Worm (Caenorhabditis elegans) whole organism, L2 larva: ENCODE measurements around the gene Y75B7AL.2.
A peak's percentile ranks its signal among the peaks of the same experiment; 100 is the strongest.

Experiments used
- C34F6.9 ChIP-seq: fragments of 150-350 bp; optimal IDR thresholded peaks from 2 replicates; lab custom pipeline; 2014; ENCODE audit warnings: missing biosample characterization, missing genetic modification characterization
- F13H6.1 ChIP-seq: sonication (generic microtip); optimal IDR thresholded peaks from 2 replicates; lab custom pipeline; 2016; ENCODE audit warnings: missing genetic modification characterization, missing compliant biosample characterization
- R02D3.7 ChIP-seq: fragments of 150-350 bp; optimal IDR thresholded peaks from 2 replicates; lab custom pipeline; 2014; ENCODE audit warnings: missing biosample characterization, missing genetic modification characterization
- Y55F3AM.14 ChIP-seq: fragments of 200-800 bp; sonication (Bioruptor generic); optimal IDR thresholded peaks from 2 replicates; lab custom pipeline; 2018; ENCODE audit warnings: mild to moderate bottlenecking, missing genetic modification characterization, missing compliant biosample characterization
- ZK546.5 ChIP-seq: sonication (generic microtip); optimal IDR thresholded peaks from 2 replicates; lab custom pipeline; 2017; ENCODE audit warnings: missing biosample characterization, missing genetic modification characterization
- alr-1 ChIP-seq: fragments of 150-350 bp; optimal IDR thresholded peaks from 2 replicates; lab custom pipeline; 2014; ENCODE audit warnings: missing biosample characterization, missing genetic modification characterization
- ama-1 ChIP-seq: fragments of 150-350 bp; optimal IDR thresholded peaks from 2 replicates; lab custom pipeline; 2018; ENCODE audit warnings: inconsistent platforms
- blmp-1 ChIP-seq: sonication (generic microtip); optimal IDR thresholded peaks from 2 replicates; lab custom pipeline; 2017; ENCODE audit warnings: missing genetic modification characterization, mild to moderate bottlenecking, missing compliant biosample characterization, antibody characterized with exemption, moderate library complexity; ENCODE audit not compliant: insufficient read depth
- ceh-16 ChIP-seq: fragments of 150-350 bp; optimal IDR thresholded peaks from 2 replicates; lab custom pipeline; 2014; ENCODE audit warnings: missing biosample characterization, missing genetic modification characterization
- crh-2 ChIP-seq: sonication (generic microtip); optimal IDR thresholded peaks from 2 replicates; lab custom pipeline; 2017; ENCODE audit warnings: missing biosample characterization, missing genetic modification characterization
- dmd-4 ChIP-seq: sonication (generic microtip); optimal IDR thresholded peaks from 2 replicates; lab custom pipeline; 2017; ENCODE audit warnings: missing biosample characterization, missing genetic modification characterization
- elt-3 ChIP-seq: sonication (generic microtip); optimal IDR thresholded peaks from 2 replicates; lab custom pipeline; 2017; ENCODE audit warnings: missing biosample characterization, missing genetic modification characterization
- fos-1 ChIP-seq: fragments of 150-350 bp; optimal IDR thresholded peaks from 2 replicates; lab custom pipeline; 2014; ENCODE audit warnings: missing biosample characterization, missing genetic modification characterization
- gmeb-1 ChIP-seq: fragments of 150-350 bp; optimal IDR thresholded peaks from 2 replicates; lab custom pipeline; 2014; ENCODE audit warnings: missing biosample characterization, missing genetic modification characterization
- lin-13 ChIP-seq: fragments of 150-350 bp; optimal IDR thresholded peaks from 2 replicates; lab custom pipeline; 2014; ENCODE audit warnings: missing biosample characterization, missing genetic modification reagents, missing genetic modification characterization
- lin-39 ChIP-seq: fragments of 150-350 bp; optimal IDR thresholded peaks from 2 replicates; lab custom pipeline; 2014; ENCODE audit warnings: missing biosample characterization, missing genetic modification reagents, missing genetic modification characterization
- lsy-2 ChIP-seq, 2 experiments: fragments of 150-350 bp in 1 of 2; sonication (generic microtip) in 1 of 2; optimal IDR thresholded peaks; 2 replicates each; lab custom pipeline; 2014 to 2017; ENCODE audit warnings: missing biosample characterization in 2 of 2, missing genetic modification characterization in 2 of 2
- mbf-1 ChIP-seq: sonication (generic microtip); optimal IDR thresholded peaks from 2 replicates; lab custom pipeline; 2017; ENCODE audit warnings: missing biosample characterization, missing genetic modification characterization
- mdl-1 ChIP-seq, 2 experiments: fragments of 150-350 bp in 1 of 2; sonication (generic microtip) in 1 of 2; optimal IDR thresholded peaks; 2 replicates each; lab custom pipeline; 2017; ENCODE audit warnings: missing biosample characterization in 2 of 2, missing genetic modification characterization in 2 of 2
- nhr-10 ChIP-seq: sonication (generic microtip); optimal IDR thresholded peaks from 2 replicates; lab custom pipeline; 2017; ENCODE audit warnings: missing biosample characterization, missing genetic modification characterization
- nhr-12 ChIP-seq: fragments of 150-350 bp; optimal IDR thresholded peaks from 2 replicates; lab custom pipeline; 2014; ENCODE audit warnings: missing biosample characterization, missing genetic modification characterization
- nhr-23 ChIP-seq: fragments of 150-350 bp; optimal IDR thresholded peaks from 2 replicates; lab custom pipeline; 2014; ENCODE audit warnings: missing biosample characterization, missing genetic modification reagents, missing genetic modification characterization
- nhr-25 ChIP-seq: fragments of 150-350 bp; sonication (generic microtip); optimal IDR thresholded peaks from 3 replicates; lab custom pipeline; 2014; ENCODE audit warnings: missing biosample characterization, missing genetic modification characterization
- nhr-6 ChIP-seq: fragments of 150-350 bp; optimal IDR thresholded peaks from 2 replicates; lab custom pipeline; 2014; ENCODE audit warnings: missing biosample characterization, missing genetic modification characterization
- nhr-77 ChIP-seq: fragments of 150-350 bp; optimal IDR thresholded peaks from 2 replicates; lab custom pipeline; 2014; ENCODE audit warnings: missing biosample characterization, missing genetic modification characterization
- skn-1 ChIP-seq: sonication (generic microtip); optimal IDR thresholded peaks from 2 replicates; lab custom pipeline; 2017; ENCODE audit warnings: missing biosample characterization, missing genetic modification characterization
- sma-3 ChIP-seq: sonication (generic microtip); optimal IDR thresholded peaks from 2 replicates; lab custom pipeline; 2016; ENCODE audit warnings: missing genetic modification reagents, missing genetic modification characterization, missing compliant biosample characterization
- sma-9 ChIP-seq, 2 experiments: fragments of 150-350 bp in 1 of 2; sonication (generic microtip) in 1 of 2; optimal IDR thresholded peaks; 2 replicates each; lab custom pipeline; 2014 to 2016; ENCODE audit warnings: missing genetic modification characterization in 2 of 2, mild to moderate bottlenecking in 1 of 2, missing biosample characterization in 1 of 2, missing compliant biosample characterization in 1 of 2, missing genetic modification reagents in 1 of 2, moderate library complexity in 1 of 2
- snpc-4 ChIP-seq: fragments of 150-350 bp; optimal IDR thresholded peaks from 2 replicates; lab custom pipeline; 2014; ENCODE audit warnings: missing biosample characterization, missing genetic modification characterization
- unc-55 ChIP-seq: fragments of 150-350 bp; sonication (generic microtip); optimal IDR thresholded peaks from 3 replicates; lab custom pipeline; 2014; ENCODE audit warnings: missing biosample characterization, missing genetic modification reagents, missing genetic modification characterization
- unc-62 ChIP-seq: fragments of 150-350 bp; optimal IDR thresholded peaks from 2 replicates; lab custom pipeline; 2014; ENCODE audit warnings: missing biosample characterization, missing genetic modification reagents, missing genetic modification characterization
- zag-1 ChIP-seq: fragments of 150-350 bp; optimal IDR thresholded peaks from 2 replicates; lab custom pipeline; 2014; ENCODE audit warnings: missing biosample characterization, missing genetic modification characterization
- ztf-11 ChIP-seq: sonication (generic microtip); optimal IDR thresholded peaks from 2 replicates; lab custom pipeline; 2017; ENCODE audit warnings: missing biosample characterization, missing genetic modification characterization
- ztf-4 ChIP-seq: fragments of 150-350 bp; optimal IDR thresholded peaks from 2 replicates; lab custom pipeline; 2014; ENCODE audit warnings: missing biosample characterization, missing genetic modification characterization

Gene Y75B7AL.2

ce11 chrV:1358051-1358450 is at the start of gene Y75B7AL.2:
Gene Y75B7AL.2 (minus strand): TSS chrV:1358151.
- no peak for TF ChIP-seq nhr-6
- no peak for TF ChIP-seq ceh-16 (tag; lab: Kevin White, UChicago)
- TF ChIP-seq lin-39 (tag; lab: Kevin White, UChicago), result no peak
- TF ChIP-seq blmp-1, result no peak
- TF ChIP-seq nhr-25 (tag; lab: Kevin White, UChicago), result no peak
- no peak for TF ChIP-seq snpc-4 (tag; lab: Kevin White, UChicago)
- TF ChIP-seq unc-62 (GFP tag; lab: Kevin White, UChicago), result no peak
- no peak for TF ChIP-seq alr-1
- TF ChIP-seq dmd-4, result no peak
- TF ChIP-seq gmeb-1 (tag; lab: Kevin White, UChicago), result no peak
- TF ChIP-seq zag-1 (tag; lab: Kevin White, UChicago), result no peak
- no peak for TF ChIP-seq mdl-1 (tag; optimal IDR thresholded peaks at IDR 0.05; lab: Kevin White, UChicago)
- no peak for TF ChIP-seq mbf-1 (tag; lab: Kevin White, UChicago)
- TF ChIP-seq nhr-12 (tag; lab: Kevin White, UChicago), result no peak
- TF ChIP-seq F13H6.1 (tag; lab: Kevin White, UChicago), result no peak
- no peak for TF ChIP-seq sma-9 (GFP tag; optimal IDR thresholded peaks at IDR 0.05; lab: Kevin White, UChicago)
- TF ChIP-seq sma-9 (tag; optimal IDR thresholded peaks at IDR 0.05; lab: Kevin White, UChicago), result no peak
- TF ChIP-seq, all 48 proteins: peak for 0

ce11 chrV:1392900-1393299 is 34.9 kb upstream of the Y75B7AL.2 start, which contains the start of gene Y75B7AR.1:
Gene Y75B7AR.1 (minus strand): TSS chrV:1393000.
- no peak for TF ChIP-seq elt-3 (tag; lab: Kevin White, UChicago)
- no peak for TF ChIP-seq ztf-4 (tag; lab: Kevin White, UChicago)
- TF ChIP-seq ztf-11 (tag; lab: Kevin White, UChicago), result no peak
- no peak for TF ChIP-seq ceh-16 (tag; lab: Kevin White, UChicago)
- TF ChIP-seq R02D3.7 (tag; lab: Kevin White, UChicago), result no peak
- no peak for TF ChIP-seq ZK546.5 (tag; lab: Kevin White, UChicago)
- no peak for TF ChIP-seq C34F6.9
- TF ChIP-seq F13H6.1 (tag; lab: Kevin White, UChicago), result no peak
- TF ChIP-seq lin-13 (GFP tag; lab: Kevin White, UChicago), result no peak
- TF ChIP-seq, all 48 proteins: peak for 0

- TF ChIP-seq sma-3 (GFP tag; lab: Kevin White, UChicago), result no peak
- TF ChIP-seq alr-1, result no peak
- TF ChIP-seq crh-2 (tag; lab: Kevin White, UChicago), result no peak
- TF ChIP-seq lin-39 (tag; lab: Kevin White, UChicago), result no peak
- no peak for TF ChIP-seq ama-1 (lab: Kevin White, UChicago)
- TF ChIP-seq blmp-1, result no peak
- no peak for TF ChIP-seq nhr-10
Observed at ce11 chrV:1390415-1390814, 32.5 kb upstream of the Y75B7AL.2 start.

ce11 chrV:1389838-1390237 is 31.9 kb upstream of the Y75B7AL.2 start:
- TF ChIP-seq fos-1 (tag; lab: Kevin White, UChicago) (peak; percentile 93), skn-1 (no peak)

- TF ChIP-seq fos-1 (tag; lab: Kevin White, UChicago), result peak; percentile 54
- no peak for TF ChIP-seq Y55F3AM.14 (GFP tag; lab: Kevin White, UChicago)
- no peak for TF ChIP-seq dmd-4
- TF ChIP-seq nhr-77 (tag; lab: Kevin White, UChicago), result no peak
- no peak for TF ChIP-seq lin-13 (GFP tag; lab: Kevin White, UChicago)
- TF ChIP-seq, all 48 proteins: peak for 1
Observed at ce11 chrV:1388247-1388646, 30.3 kb upstream of the Y75B7AL.2 start.

- peak; percentile 61 for TF ChIP-seq gmeb-1 (tag; lab: Kevin White, UChicago)
- TF ChIP-seq fos-1 (tag; lab: Kevin White, UChicago), result no peak
- no peak for TF ChIP-seq skn-1
- TF ChIP-seq F13H6.1 (tag; lab: Kevin White, UChicago), result peak; percentile 7
- TF ChIP-seq lsy-2 (tag; optimal IDR thresholded peaks at IDR 0.05; lab: Kevin White, UChicago), result peak in 1 of 2 experiments; percentile 25
- no peak for TF ChIP-seq nhr-23
- peak; percentile 51 for TF ChIP-seq C34F6.9
- no peak for TF ChIP-seq ZK546.5 (tag; lab: Kevin White, UChicago)
- TF ChIP-seq unc-55 (GFP tag; lab: Kevin White, UChicago), result peak; percentile 56
Observed at ce11 chrV:1383206-1383908, 25.4 kb upstream of the Y75B7AL.2 start, which contains the start of gene rga-4. Gene rga-4 (minus strand): TSS chrV:1383256.
